Worm (Caenorhabditis elegans): ENCODE data around the gene ZK1128.3.

Gene ZK1128.3

DNA sequence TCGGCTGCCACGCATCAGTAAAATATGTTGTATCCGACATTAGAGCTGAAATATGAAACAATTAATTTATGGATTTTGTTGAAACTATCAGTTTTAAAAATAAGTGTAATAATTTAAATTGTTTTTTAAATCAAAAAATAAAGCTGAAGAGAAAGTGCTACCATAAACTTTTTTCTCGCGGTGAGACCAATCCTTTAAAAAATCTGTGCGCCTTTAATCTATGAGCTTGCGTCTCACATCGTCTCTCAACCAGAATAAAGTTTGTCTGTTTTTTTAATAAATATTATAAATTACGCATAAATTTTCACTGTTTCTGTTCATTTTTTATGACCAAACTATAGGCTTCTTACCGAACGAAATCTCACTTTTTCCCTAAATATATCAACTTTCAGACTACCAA, 35.5 kb downstream of the ZK1128.3 start, which contains the start of gene T16H12.3:
Gene T16H12.3, minus strand, starts transcription at position 51 of the 400 bp plus-strand sequence.
- TF ChIP-seq unc-39 (tag; optimal IDR thresholded peaks at IDR 0.05), result no peak
- TF ChIP-seq ZK546.5 (tag; optimal IDR thresholded peaks at IDR 0.05), result no peak
- TF ChIP-seq R02D3.7 (tag; optimal IDR thresholded peaks at IDR 0.05), result no peak
- no peak for TF ChIP-seq fos-1 (tag; optimal IDR thresholded peaks at IDR 0.05)
- no peak for TF ChIP-seq elt-1 (tag; optimal IDR thresholded peaks at IDR 0.05)
- no peak for TF ChIP-seq aly-2 (tag; optimal IDR thresholded peaks at IDR 0.05)
- TF ChIP-seq nhr-77 (tag; optimal IDR thresholded peaks at IDR 0.05), result no peak
- no peak for TF ChIP-seq nhr-67 (tag; optimal IDR thresholded peaks at IDR 0.05)
- TF ChIP-seq nhr-11 (tag; optimal IDR thresholded peaks at IDR 0.05), result no peak
- no peak for TF ChIP-seq fkh-10 (GFP tag; optimal IDR thresholded peaks at IDR 0.05)
- no peak for TF ChIP-seq fkh-2 (tag; optimal IDR thresholded peaks at IDR 0.05)
- no peak for TF ChIP-seq pha-4 (tag; optimal IDR thresholded peaks at IDR 0.05)
- TF ChIP-seq mml-1 (tag; optimal IDR thresholded peaks at IDR 0.05), result no peak

DNA sequence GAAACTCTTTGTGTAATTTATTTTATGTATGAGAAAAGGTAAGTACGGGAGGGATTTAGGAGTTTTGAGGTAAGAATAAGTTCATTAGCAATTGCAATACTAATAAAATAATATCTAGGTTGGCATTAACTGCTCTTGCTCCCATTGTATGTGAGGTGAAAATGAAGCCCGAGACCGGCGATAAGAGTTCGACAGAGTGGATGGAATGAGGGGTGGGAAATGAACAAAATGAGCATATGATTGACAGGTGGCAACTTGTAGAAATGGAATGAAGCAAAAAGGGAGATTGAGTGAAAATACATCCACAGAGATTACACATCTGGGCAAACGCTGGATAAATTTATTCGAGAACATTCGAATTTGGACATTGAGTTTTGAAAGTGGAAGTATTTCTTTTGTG, 39.9 kb downstream of the ZK1128.3 start:
- no peak for TF ChIP-seq pqm-1 (tag; optimal IDR thresholded peaks at IDR 0.05)
- TF ChIP-seq lsy-12 (tag; optimal IDR thresholded peaks at IDR 0.05), result no peak
- no peak for TF ChIP-seq zag-1 (tag; optimal IDR thresholded peaks at IDR 0.05)
- TF ChIP-seq nhr-43 (tag; optimal IDR thresholded peaks at IDR 0.05; ENCODE audit: poor library complexity, severe bottlenecking), result no peak
- no peak for TF ChIP-seq skn-1 (tag; optimal IDR thresholded peaks at IDR 0.05)
- TF ChIP-seq elt-1 (tag; optimal IDR thresholded peaks at IDR 0.05), result no peak
- no peak for TF ChIP-seq nfya-1 (tag; optimal IDR thresholded peaks at IDR 0.05; ENCODE audit: insufficient read depth)
- TF ChIP-seq fkh-10 (GFP tag; optimal IDR thresholded peaks at IDR 0.05), result no peak
- no peak for TF ChIP-seq pha-4 (tag; optimal IDR thresholded peaks at IDR 0.05)
- no peak for TF ChIP-seq snpc-4 (tag; optimal IDR thresholded peaks at IDR 0.05)
- no peak for TF ChIP-seq jun-1 (tag; optimal IDR thresholded peaks at IDR 0.05)
- no peak for TF ChIP-seq hmg-11 (tag; optimal IDR thresholded peaks at IDR 0.05)
- TF ChIP-seq lin-39 (tag; optimal IDR thresholded peaks at IDR 0.05), result no peak
- TF ChIP-seq daf-12 (tag; optimal IDR thresholded peaks at IDR 0.05), result no peak
- TF ChIP-seq lin-15B (tag; optimal IDR thresholded peaks at IDR 0.05), result no peak
- no peak for TF ChIP-seq elt-3 (tag; optimal IDR thresholded peaks at IDR 0.05)
- TF ChIP-seq aly-2 (tag; optimal IDR thresholded peaks at IDR 0.05), result no peak
- no peak for TF ChIP-seq nhr-28 (tag; optimal IDR thresholded peaks at IDR 0.05)

DNA sequence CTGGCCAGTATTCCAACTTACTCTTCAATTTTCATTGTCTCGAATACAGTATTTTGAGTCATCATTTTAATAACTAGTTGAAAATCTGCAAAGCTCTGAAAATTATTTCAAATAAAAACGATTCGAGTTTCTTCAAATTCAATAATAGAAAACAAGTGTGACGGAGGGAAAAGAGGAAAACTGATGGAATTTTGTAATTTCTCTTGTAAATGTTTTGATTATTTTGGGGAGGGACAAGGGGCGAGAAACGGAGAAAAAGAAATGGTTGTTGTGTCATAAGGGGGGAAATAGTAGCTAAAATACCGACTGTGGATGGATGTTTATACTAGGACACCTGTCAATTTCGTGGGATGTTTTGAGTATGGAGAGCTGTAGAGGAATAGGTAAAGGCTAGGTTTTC, 40.6 kb downstream of the ZK1128.3 start, which contains the start of gene T16G12.9:
Gene T16G12.9, minus strand, starts transcription at position 101 of the 400 bp plus-strand sequence.
- TF ChIP-seq nfya-1 (tag; optimal IDR thresholded peaks at IDR 0.05; ENCODE audit: insufficient read depth), result no peak
- no peak for TF ChIP-seq ceh-82 (tag; optimal IDR thresholded peaks at IDR 0.05)
- TF ChIP-seq ceh-28 (tag; optimal IDR thresholded peaks at IDR 0.05), result no peak
- no peak for TF ChIP-seq unc-39 (tag; optimal IDR thresholded peaks at IDR 0.05)
- TF ChIP-seq snpc-4 (tag; optimal IDR thresholded peaks at IDR 0.05), result no peak
- no peak for TF ChIP-seq nhr-67 (tag; optimal IDR thresholded peaks at IDR 0.05)
- TF ChIP-seq lsy-12 (tag; optimal IDR thresholded peaks at IDR 0.05), result no peak
- no peak for TF ChIP-seq nhr-28 (tag; optimal IDR thresholded peaks at IDR 0.05)
- no peak for TF ChIP-seq pha-4 (tag; optimal IDR thresholded peaks at IDR 0.05)
- no peak for TF ChIP-seq ceh-9 (tag; optimal IDR thresholded peaks at IDR 0.05)
- no peak for TF ChIP-seq aly-2 (tag; optimal IDR thresholded peaks at IDR 0.05)
- TF ChIP-seq fkh-10 (GFP tag; optimal IDR thresholded peaks at IDR 0.05), result no peak
- TF ChIP-seq elt-2 (tag; optimal IDR thresholded peaks at IDR 0.05), result no peak
- TF ChIP-seq nhr-76 (tag; optimal IDR thresholded peaks at IDR 0.05), result no peak
- TF ChIP-seq mml-1 (tag; optimal IDR thresholded peaks at IDR 0.05), result no peak
- TF ChIP-seq fos-1 (tag; optimal IDR thresholded peaks at IDR 0.05), result no peak
- TF ChIP-seq pqm-1 (tag; optimal IDR thresholded peaks at IDR 0.05), result no peak
- no peak for TF ChIP-seq nhr-11 (tag; optimal IDR thresholded peaks at IDR 0.05)
- no peak for TF ChIP-seq mdl-1 (tag; optimal IDR thresholded peaks at IDR 0.05)
- no peak for TF ChIP-seq skn-1 (tag; optimal IDR thresholded peaks at IDR 0.05)

DNA sequence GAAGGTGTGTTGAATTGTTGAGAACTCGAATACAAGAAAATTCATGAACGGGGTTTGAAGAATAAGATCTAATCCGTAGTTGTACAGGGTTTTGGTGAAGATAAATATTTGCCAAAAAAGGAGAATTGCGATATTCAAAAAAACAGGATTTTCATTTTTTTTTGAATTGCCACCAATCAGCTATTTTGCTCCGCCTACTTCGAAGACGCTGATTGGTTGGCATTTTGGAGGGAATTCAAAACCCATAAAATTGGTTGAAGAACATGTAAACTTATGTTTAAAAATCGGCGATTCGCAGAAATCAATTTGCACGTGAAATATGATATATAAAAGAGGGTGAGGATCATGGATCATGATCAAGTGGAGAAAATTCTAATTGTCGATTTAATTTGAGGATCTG, 42.7 kb downstream of the ZK1128.3 start:
- peak; percentile 92 for TF ChIP-seq nfya-1 (tag; optimal IDR thresholded peaks at IDR 0.05; ENCODE audit: insufficient read depth)
- TF ChIP-seq mml-1 (tag; optimal IDR thresholded peaks at IDR 0.05), result no peak

DNA sequence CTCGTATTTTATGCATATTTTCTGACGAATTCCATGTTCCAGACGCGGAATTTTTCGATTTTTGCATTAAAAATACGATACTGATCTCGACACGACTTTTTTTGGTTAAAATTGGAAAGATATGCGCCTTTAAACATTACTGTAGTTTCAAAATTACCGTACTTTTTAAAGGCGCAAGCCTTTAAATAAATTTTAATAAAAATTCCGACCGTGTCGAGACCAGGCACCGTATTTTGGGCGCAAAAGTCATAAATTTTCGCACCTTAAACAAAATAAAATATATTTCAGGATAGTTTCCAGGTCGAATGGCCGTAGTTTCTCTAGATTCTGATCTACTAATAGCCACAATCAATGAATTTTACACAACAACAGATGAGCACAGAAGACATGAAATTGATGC, 49.4 kb downstream of the ZK1128.3 start, which contains the start of gene T16G12.6:
Gene T16G12.6, plus strand, starts transcription at position 301 of the 400 bp plus-strand sequence.
- no peak for TF ChIP-seq ceh-9 (tag; optimal IDR thresholded peaks at IDR 0.05)
- no peak for TF ChIP-seq lin-39 (tag; optimal IDR thresholded peaks at IDR 0.05)
- TF ChIP-seq nhr-77 (tag; optimal IDR thresholded peaks at IDR 0.05), result no peak
- TF ChIP-seq daf-12 (tag; optimal IDR thresholded peaks at IDR 0.05), result no peak
- no peak for TF ChIP-seq lsy-12 (tag; optimal IDR thresholded peaks at IDR 0.05)
- no peak for TF ChIP-seq nhr-23 (tag; optimal IDR thresholded peaks at IDR 0.05)
- TF ChIP-seq lin-15B (tag; optimal IDR thresholded peaks at IDR 0.05), result no peak
- no peak for TF ChIP-seq unc-62 (GFP tag; optimal IDR thresholded peaks at IDR 0.05)
- TF ChIP-seq snpc-4 (tag; optimal IDR thresholded peaks at IDR 0.05), result no peak
- TF ChIP-seq jun-1 (tag; optimal IDR thresholded peaks at IDR 0.05), result no peak
- no peak for TF ChIP-seq nhr-11 (tag; optimal IDR thresholded peaks at IDR 0.05)
- TF ChIP-seq ZK546.5 (tag; optimal IDR thresholded peaks at IDR 0.05), result no peak
- TF ChIP-seq ama-1 (optimal IDR thresholded peaks at IDR 0.05), result no peak
- no peak for TF ChIP-seq fos-1 (tag; optimal IDR thresholded peaks at IDR 0.05)
- TF ChIP-seq eor-1 (tag; optimal IDR thresholded peaks at IDR 0.05), result no peak
- TF ChIP-seq fkh-10 (GFP tag; optimal IDR thresholded peaks at IDR 0.05), result no peak
- no peak for TF ChIP-seq hmg-11 (tag; optimal IDR thresholded peaks at IDR 0.05)
